Worm (Caenorhabditis elegans): Measurements from ENCODE around the gene Y94H6A.10.

Y94H6A.10 gene

DNA sequence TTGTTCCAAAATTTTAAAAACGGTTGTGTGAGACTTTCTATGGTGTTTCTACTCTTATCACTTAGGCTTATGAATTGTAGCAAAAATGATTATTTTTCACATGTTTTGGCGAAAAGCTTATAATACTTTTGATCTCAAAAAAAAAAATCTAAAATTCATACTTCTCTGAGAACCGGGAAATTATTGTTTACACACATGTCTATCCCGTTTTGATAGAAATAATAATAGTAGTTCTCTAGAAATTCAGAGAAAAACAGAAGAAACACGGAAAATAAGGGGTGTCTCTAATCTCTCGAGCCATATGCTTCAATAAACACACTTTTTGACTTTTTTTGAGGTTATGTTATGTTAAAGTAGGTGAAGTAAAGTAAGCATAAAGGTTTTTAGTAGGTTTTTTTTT lies 40.1 kb upstream of the Y94H6A.10 start:
- TF ChIP-seq mdl-1 (tag; optimal IDR thresholded peaks at IDR 0.05) (no peak), ceh-16 (tag; optimal IDR thresholded peaks at IDR 0.05) (no peak)

DNA sequence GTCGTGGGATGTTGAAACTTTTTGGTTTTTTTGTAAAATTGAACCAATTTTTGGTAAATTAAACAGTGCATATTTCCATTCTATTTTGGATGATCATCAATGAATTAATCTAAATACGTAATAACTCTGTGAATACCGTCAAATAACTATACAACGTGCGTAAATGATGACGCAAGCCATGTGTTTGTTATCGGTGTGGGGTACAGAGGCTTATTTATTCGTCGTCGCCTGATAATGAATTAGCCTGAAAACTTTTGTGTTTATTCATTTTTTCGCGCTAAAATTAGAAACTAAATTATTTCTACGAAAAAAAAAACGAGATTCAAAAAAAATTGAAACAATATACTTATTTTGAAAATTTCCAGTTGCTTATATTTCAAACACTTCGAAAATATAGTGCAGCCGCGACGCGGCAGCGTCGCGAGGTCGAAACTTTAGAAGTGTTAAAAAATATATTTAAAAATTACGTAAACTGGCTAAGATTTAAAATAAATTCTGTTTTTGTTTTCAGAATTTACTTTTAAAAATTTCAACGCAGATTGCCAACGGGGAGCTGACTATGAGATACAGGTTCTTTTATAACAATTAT lies 38.5 kb upstream of the Y94H6A.10 start:
- TF ChIP-seq zag-1 (tag; optimal IDR thresholded peaks at IDR 0.05) (no peak), pqm-1 (tag; optimal IDR thresholded peaks at IDR 0.05) (peak; percentile 29), elt-3 (tag; optimal IDR thresholded peaks at IDR 0.05) (no peak), elt-2 (tag; optimal IDR thresholded peaks at IDR 0.05) (peak; percentile 40)

DNA sequence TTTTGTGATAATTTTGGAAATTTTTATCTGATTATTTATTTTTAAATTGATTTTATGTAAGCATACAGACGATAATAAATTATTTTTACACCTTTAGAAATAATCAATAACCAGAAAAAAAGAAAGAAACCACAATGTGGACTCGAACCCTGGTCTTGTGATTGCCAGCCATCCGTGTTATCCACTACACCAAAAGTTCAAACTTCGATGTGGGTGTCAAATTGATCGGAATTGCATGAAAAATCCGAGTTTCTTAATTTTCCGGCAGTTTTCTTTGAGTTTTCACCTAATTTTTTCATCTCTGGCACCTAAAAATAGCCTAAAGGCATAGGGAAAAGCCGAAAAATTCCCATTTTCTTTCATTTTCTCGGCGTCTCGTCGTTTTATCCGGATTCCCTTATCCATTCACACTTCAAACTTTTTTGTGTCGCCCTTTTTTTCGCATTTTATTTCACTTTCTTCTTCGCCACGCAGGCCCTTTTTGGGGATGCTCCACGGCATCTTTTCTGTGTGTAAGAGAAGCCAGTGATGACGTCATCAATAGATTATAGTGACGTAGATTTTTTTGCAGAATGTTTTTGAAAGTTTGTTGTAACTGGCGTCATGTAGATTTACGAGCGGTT lies 37.0 kb upstream of the Y94H6A.10 start:
- TF ChIP-seq nhr-23 (tag; optimal IDR thresholded peaks at IDR 0.05), result no peak
- no peak for TF ChIP-seq unc-62 (GFP tag; optimal IDR thresholded peaks at IDR 0.05)
- TF ChIP-seq hmg-11 (tag; optimal IDR thresholded peaks at IDR 0.05), result no peak
- no peak for TF ChIP-seq nhr-28 (tag; optimal IDR thresholded peaks at IDR 0.05)
- no peak for TF ChIP-seq ztf-4 (tag; optimal IDR thresholded peaks at IDR 0.05)
- TF ChIP-seq mml-1 (tag; optimal IDR thresholded peaks at IDR 0.05), result no peak
- no peak for TF ChIP-seq nhr-11 (tag; optimal IDR thresholded peaks at IDR 0.05)
- TF ChIP-seq ceh-9 (tag; optimal IDR thresholded peaks at IDR 0.05), result no peak
- no peak for TF ChIP-seq egl-27 (tag; optimal IDR thresholded peaks at IDR 0.05)
- no peak for TF ChIP-seq aly-2 (tag; optimal IDR thresholded peaks at IDR 0.05)
- no peak for TF ChIP-seq elt-3 (tag; optimal IDR thresholded peaks at IDR 0.05)

DNA sequence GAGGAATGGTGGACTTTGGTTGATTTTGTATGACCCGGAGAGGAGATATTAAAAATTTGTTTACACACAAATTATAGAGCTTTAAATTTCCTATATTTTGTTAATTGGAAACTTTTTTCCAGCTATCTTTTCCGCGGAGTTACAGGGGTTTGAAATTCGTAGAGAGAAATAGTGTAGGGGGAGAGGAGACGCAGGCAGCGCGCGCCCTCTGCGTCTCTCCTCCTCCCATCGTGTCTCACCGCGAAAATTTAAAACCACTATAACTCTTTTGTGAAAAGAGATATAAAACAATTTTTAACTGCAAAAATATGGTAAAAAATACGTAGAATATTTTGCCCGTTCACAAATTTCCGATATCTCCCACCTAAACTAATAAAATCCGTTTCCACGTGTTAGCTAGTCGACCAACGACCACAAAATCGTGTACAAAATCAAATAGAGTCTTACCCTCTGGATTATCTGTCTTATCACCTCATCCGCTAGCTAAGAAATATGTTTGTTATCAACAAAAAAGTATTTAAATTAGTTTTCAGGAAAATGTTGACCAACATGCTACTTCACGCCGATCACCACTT lies 32.1 kb upstream of the Y94H6A.10 start, which contains the start of gene nhr-277:
Gene nhr-277, plus strand, starts transcription at position 525 of the 575 bp plus-strand sequence.
- TF ChIP-seq egl-5 (tag; optimal IDR thresholded peaks at IDR 0.05) (no peak), egl-27 (tag; optimal IDR thresholded peaks at IDR 0.05) (no peak), aly-2 (tag; optimal IDR thresholded peaks at IDR 0.05) (no peak), lsy-12 (tag; optimal IDR thresholded peaks at IDR 0.05) (no peak)

- TF ChIP-seq jun-1 (tag; optimal IDR thresholded peaks at IDR 0.05) (no peak), nhr-11 (tag; optimal IDR thresholded peaks at IDR 0.05) (no peak), ama-1 (optimal IDR thresholded peaks at IDR 0.05) (no peak), nhr-76 (tag; optimal IDR thresholded peaks at IDR 0.05) (no peak), ztf-11 (tag; optimal IDR thresholded peaks at IDR 0.05) (no peak), lsy-12 (tag; optimal IDR thresholded peaks at IDR 0.05) (no peak), fkh-10 (GFP tag; optimal IDR thresholded peaks at IDR 0.05) (no peak), nhr-67 (tag; optimal IDR thresholded peaks at IDR 0.05) (no peak), nhr-77 (tag; optimal IDR thresholded peaks at IDR 0.05) (no peak), aly-2 (tag; optimal IDR thresholded peaks at IDR 0.05) (no peak), daf-12 (tag; optimal IDR thresholded peaks at IDR 0.05) (no peak), nhr-23 (tag; optimal IDR thresholded peaks at IDR 0.05) (no peak), R02D3.7 (tag; optimal IDR thresholded peaks at IDR 0.05) (no peak), lin-15B (tag; optimal IDR thresholded peaks at IDR 0.05) (no peak), egl-27 (tag; optimal IDR thresholded peaks at IDR 0.05) (no peak), nhr-237 (tag; optimal IDR thresholded peaks at IDR 0.05) (no peak), mdl-1 (tag; optimal IDR thresholded peaks at IDR 0.05) (no peak), ceh-28 (tag; optimal IDR thresholded peaks at IDR 0.05) (no peak), nfya-1 (tag; optimal IDR thresholded peaks at IDR 0.05; ENCODE audit: insufficient read depth) (no peak)
Measured at ce11 chrIV:2738466-2738865, 28.0 kb upstream of the Y94H6A.10 start.

DNA sequence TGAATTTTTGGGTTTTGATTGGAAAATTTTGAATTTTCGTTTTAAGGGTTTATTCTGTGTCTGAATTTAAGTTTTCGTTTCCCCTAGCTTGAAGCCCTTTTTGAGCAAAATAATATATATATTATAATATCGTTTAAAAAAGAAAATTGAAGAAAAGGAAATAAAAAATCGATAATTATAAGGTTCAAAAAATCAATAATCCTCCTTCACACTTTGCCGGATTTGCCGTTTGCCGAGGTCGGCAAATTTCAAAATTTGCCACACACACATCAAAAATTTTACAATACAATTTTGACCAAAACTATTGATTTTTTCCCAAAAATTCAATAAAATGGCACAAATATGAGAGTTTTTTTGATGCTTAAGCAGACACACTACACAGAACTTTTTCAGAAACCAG lies 26.1 kb upstream of the Y94H6A.10 start:
- TF ChIP-seq ceh-28 (tag; optimal IDR thresholded peaks at IDR 0.05) (peak; percentile 54), elt-2 (tag; optimal IDR thresholded peaks at IDR 0.05) (no peak), snpc-4 (tag; optimal IDR thresholded peaks at IDR 0.05) (no peak)

All from whole organism, L3 larva.